Fruit fly (Drosophila melanogaster) whole organism, embryonic: ENCODE measurements around the gene CG5861.

Experiments
- Abd-B ChIP-seq: fragments of 200-800 bp; sonication (Bioruptor generic); optimal IDR thresholded peaks from 2 replicates; lab custom pipeline; 2018; ENCODE audit warnings: missing biosample characterization, mild to moderate bottlenecking, missing genetic modification characterization, moderate library complexity
- Awh ChIP-seq: fragments of 200-800 bp; sonication (Bioruptor generic); IDR thresholded peaks from 2 replicates; pipeline ENCODE4, ENCODE4 v1.3.6; 2022; ENCODE audit warnings: missing biosample characterization, missing genetic modification characterization
- BtbVII ChIP-seq: fragments of 200-800 bp; sonication (Bioruptor generic); optimal IDR thresholded peaks from 3 replicates; lab custom pipeline; 2017; ENCODE audit warnings: missing biosample characterization, mild to moderate bottlenecking, missing genetic modification characterization
- CG1024 ChIP-seq: fragments of 200-800 bp; sonication (Bioruptor generic); IDR thresholded peaks from 2 replicates; pipeline ENCODE4 v1.3.6; 2022; ENCODE audit warnings: missing biosample characterization, missing genetic modification characterization
- CG11398 ChIP-seq: fragments of 200-800 bp; sonication (Bioruptor generic); optimal IDR thresholded peaks from 2 replicates; lab custom pipeline; 2016; ENCODE audit warnings: missing biosample characterization, missing genetic modification characterization
- CG12942 ChIP-seq: fragments of 200-800 bp; sonication (Bioruptor generic); optimal IDR thresholded peaks from 3 replicates; lab custom pipeline; 2016; ENCODE audit warnings: missing biosample characterization, missing genetic modification characterization
- CG13894 ChIP-seq: fragments of 200-800 bp; sonication (Bioruptor generic); optimal IDR thresholded peaks from 3 replicates; lab custom pipeline; 2018; ENCODE audit warnings: missing biosample characterization, mild to moderate bottlenecking, missing genetic modification characterization, moderate library complexity
- CG14050 ChIP-seq: fragments of 200-800 bp; sonication (Bioruptor generic); IDR thresholded peaks from 3 replicates; pipeline ENCODE4 v1.3.6; 2022; ENCODE audit warnings: missing biosample characterization, missing genetic modification characterization
- CG15073 ChIP-seq: fragments of 200-800 bp; sonication (Bioruptor generic); optimal IDR thresholded peaks from 2 replicates; lab custom pipeline; 2016; ENCODE audit warnings: missing biosample characterization, missing genetic modification characterization
- CG15696 ChIP-seq: fragments of 200-800 bp; sonication (Bioruptor generic); optimal IDR thresholded peaks from 2 replicates; lab custom pipeline; 2019; ENCODE audit warnings: missing biosample characterization, mild to moderate bottlenecking, missing genetic modification characterization, moderate library complexity
- CG17361 ChIP-seq: fragments of 200-800 bp; sonication (Bioruptor generic); IDR thresholded peaks from 3 replicates; pipeline ENCODE4 v1.3.6; 2022; ENCODE audit warnings: missing biosample characterization, missing genetic modification characterization
- CG1832 ChIP-seq: fragments of 200-800 bp; sonication (Bioruptor generic); optimal IDR thresholded peaks from 2 replicates; lab custom pipeline; 2017; ENCODE audit warnings: missing biosample characterization, mild to moderate bottlenecking, missing genetic modification characterization, inconsistent platforms
- CG18599 ChIP-seq: fragments of 200-800 bp; sonication (Bioruptor generic); optimal IDR thresholded peaks from 3 replicates; lab custom pipeline; 2017; ENCODE audit warnings: missing biosample characterization, missing genetic modification characterization, mild to moderate bottlenecking, moderate library complexity, missing genetic modification reagents
- CG2199 ChIP-seq: fragments of 200-800 bp; sonication (Bioruptor generic); IDR thresholded peaks from 3 replicates; pipeline ENCODE4 v1.3.6; 2022; ENCODE audit warnings: missing biosample characterization, missing genetic modification characterization
- CG3065 ChIP-seq: fragments of 200-800 bp; sonication (Bioruptor generic); optimal IDR thresholded peaks from 2 replicates; lab custom pipeline; 2016; ENCODE audit warnings: missing biosample characterization, missing genetic modification characterization
- CG31224 ChIP-seq: fragments of 200-800 bp; sonication (Bioruptor generic); IDR thresholded peaks from 2 replicates; pipeline ENCODE4 v1.3.6; 2022; ENCODE audit warnings: missing biosample characterization, missing genetic modification characterization
- CG6813 ChIP-seq: fragments of 200-800 bp; sonication (Bioruptor generic); optimal IDR thresholded peaks from 2 replicates; lab custom pipeline; 2017; ENCODE audit warnings: missing biosample characterization, missing genetic modification characterization, mild to moderate bottlenecking, moderate library complexity, missing genetic modification reagents
- CG7372 ChIP-seq: fragments of 200-800 bp; sonication (Bioruptor generic); IDR thresholded peaks from 2 replicates; pipeline ENCODE4 v1.3.6; 2022; ENCODE audit warnings: missing biosample characterization, missing genetic modification characterization
- CG9797 ChIP-seq: fragments of 200-800 bp; sonication (Bioruptor generic); optimal IDR thresholded peaks from 3 replicates; lab custom pipeline; 2018; ENCODE audit warnings: missing biosample characterization, mild to moderate bottlenecking, missing genetic modification characterization
- CHES-1-like ChIP-seq: fragments of 200-800 bp; sonication (Bioruptor generic); optimal IDR thresholded peaks from 2 replicates; lab custom pipeline; 2016; ENCODE audit warnings: missing biosample characterization, missing genetic modification characterization
- D19A ChIP-seq: fragments of 200-800 bp; optimal IDR thresholded peaks from 3 replicates; lab custom pipeline; 2019; ENCODE audit warnings: missing biosample characterization, mild to moderate bottlenecking, missing genetic modification characterization, moderate library complexity
- Dad ChIP-seq: fragments of 200-800 bp; sonication (Bioruptor generic); optimal IDR thresholded peaks from 3 replicates; lab custom pipeline; 2016; ENCODE audit warnings: missing biosample characterization, missing genetic modification characterization
- Fer2 ChIP-seq: fragments of 200-800 bp; sonication (Bioruptor generic); optimal IDR thresholded peaks from 2 replicates; lab custom pipeline; 2018; ENCODE audit warnings: missing biosample characterization, mild to moderate bottlenecking, missing genetic modification characterization, moderate library complexity
- GATAe ChIP-seq: fragments of 200-800 bp; sonication (Bioruptor generic); conservative IDR thresholded peaks from 2 replicates; pipeline ENCODE4 v1.3.6; 2022; ENCODE audit warnings: missing biosample characterization, missing genetic modification characterization
- Hr39 ChIP-seq: fragments of >200 bp; optimal IDR thresholded peaks from 2 replicates; lab custom pipeline; 2017
- Jarid2 ChIP-seq: fragments of 200-800 bp; sonication (Bioruptor generic); optimal IDR thresholded peaks from 3 replicates; lab custom pipeline; 2017; ENCODE audit warnings: mild to moderate bottlenecking, missing biosample characterization, missing genetic modification reagents, missing genetic modification characterization
- MESR4 ChIP-seq: fragments of 200-800 bp; sonication (Bioruptor generic); optimal IDR thresholded peaks from 2 replicates; lab custom pipeline; 2018; ENCODE audit warnings: missing biosample characterization, mild to moderate bottlenecking, missing genetic modification characterization, moderate library complexity
- NFAT ChIP-seq: fragments of 200-800 bp; sonication (Bioruptor generic); IDR thresholded peaks from 2 replicates; pipeline ENCODE4 v1.3.6; 2022; ENCODE audit warnings: missing biosample characterization, missing genetic modification characterization
- NfI ChIP-seq: fragments of 200-800 bp; sonication (Bioruptor generic); optimal IDR thresholded peaks from 3 replicates; lab custom pipeline; 2018; ENCODE audit warnings: missing biosample characterization, mild to moderate bottlenecking, missing genetic modification characterization, moderate library complexity
- Oli ChIP-seq: fragments of 200-800 bp; sonication (Bioruptor generic); optimal IDR thresholded peaks from 2 replicates; lab custom pipeline; 2018; ENCODE audit warnings: missing biosample characterization, mild to moderate bottlenecking, missing genetic modification characterization, moderate library complexity
- Rfx ChIP-seq: fragments of 200-800 bp; sonication (Bioruptor generic); IDR thresholded peaks from 2 replicates; pipeline ENCODE4 v1.3.6; 2022; ENCODE audit warnings: missing biosample characterization, missing genetic modification characterization
- Sin3A ChIP-seq: fragments of >200 bp; optimal IDR thresholded peaks from 2 replicates; lab custom pipeline; 2018
- TFAM ChIP-seq: fragments of 200-800 bp; sonication (Bioruptor generic); optimal IDR thresholded peaks from 2 replicates; lab custom pipeline; 2017; ENCODE audit warnings: missing biosample characterization, missing genetic modification characterization, inconsistent platforms
- ap ChIP-seq: fragments of 200-800 bp; sonication (Bioruptor generic); IDR thresholded peaks from 2 replicates; pipeline ENCODE4 v1.3.6; 2022; ENCODE audit warnings: missing biosample characterization, missing genetic modification characterization
- bbx ChIP-seq: fragments of 200-800 bp; sonication (Bioruptor generic); IDR thresholded peaks from 2 replicates; pipeline ENCODE4 v1.3.6; 2022; ENCODE audit warnings: missing biosample characterization, missing genetic modification characterization; ENCODE audit not compliant: partially characterized antibody
- chif ChIP-seq, 2 experiments: fragments of 200-800 bp; sonication (Bioruptor generic); optimal IDR thresholded peaks; 3 replicates each; lab custom pipeline; 2016; ENCODE audit warnings: missing biosample characterization in 2 of 2, missing genetic modification characterization in 2 of 2
- ci ChIP-seq: fragments of 200-800 bp; sonication (Bioruptor generic); IDR thresholded peaks from 3 replicates; pipeline ENCODE4 v1.3.6; 2022; ENCODE audit warnings: missing biosample characterization, missing genetic modification characterization
- cwo ChIP-seq: fragments of 200-800 bp; sonication (Bioruptor generic); optimal IDR thresholded peaks from 3 replicates; lab custom pipeline; 2017; ENCODE audit warnings: missing biosample characterization, missing genetic modification characterization, mild to moderate bottlenecking, moderate library complexity, missing genetic modification reagents
- gcm ChIP-seq: fragments of 200-800 bp; sonication (Bioruptor generic); optimal IDR thresholded peaks from 2 replicates; lab custom pipeline; 2019; ENCODE audit warnings: missing biosample characterization, mild to moderate bottlenecking, missing genetic modification characterization, moderate library complexity
- gt ChIP-seq: fragments of 200-800 bp; sonication (Bioruptor generic); IDR thresholded peaks from 2 replicates; pipeline ENCODE4 v1.3.6; 2022; ENCODE audit warnings: missing biosample characterization, missing genetic modification characterization
- hb ChIP-seq: fragments of 200-800 bp; sonication (Bioruptor generic); IDR thresholded peaks from 3 replicates; pipeline ENCODE4 v1.3.6; 2022; ENCODE audit warnings: missing biosample characterization, missing genetic modification characterization; ENCODE audit not compliant: partially characterized antibody
- her ChIP-seq: fragments of 200-800 bp; sonication (Bioruptor generic); optimal IDR thresholded peaks from 2 replicates; lab custom pipeline; 2016; ENCODE audit warnings: missing biosample characterization, missing genetic modification characterization
- hth ChIP-seq: fragments of >200 bp; optimal IDR thresholded peaks from 2 replicates; lab custom pipeline; 2017; ENCODE audit warnings: inconsistent platforms
- kni ChIP-seq: fragments of 200-800 bp; sonication (Bioruptor generic); optimal IDR thresholded peaks from 3 replicates; lab custom pipeline; 2017; ENCODE audit warnings: mild to moderate bottlenecking, missing biosample characterization, missing genetic modification reagents, missing genetic modification characterization
- lov ChIP-seq, 2 experiments: fragments of 200-800 bp in 1 of 2; fragments of >200 bp in 1 of 2; sonication (Bioruptor generic) in 1 of 2; IDR thresholded peaks in 1 of 2; optimal IDR thresholded peaks in 1 of 2; 2 replicates in 1 of 2; 3 replicates in 1 of 2; pipeline versions ENCODE4 v1.3.6 to Lab custom; 2017 to 2022; ENCODE audit warnings: missing biosample characterization in 1 of 2, missing genetic modification characterization in 1 of 2
- mld ChIP-seq: fragments of 200-800 bp; sonication (Bioruptor generic); IDR thresholded peaks from 3 replicates; pipeline ENCODE4 v1.3.6; 2022; ENCODE audit warnings: missing biosample characterization, missing genetic modification characterization; ENCODE audit not compliant: partially characterized antibody
- row ChIP-seq: fragments of 200-800 bp; sonication (Bioruptor generic); IDR thresholded peaks from 3 replicates; pipeline ENCODE4 v1.3.6; 2022; ENCODE audit warnings: missing biosample characterization, missing genetic modification characterization
- salm ChIP-seq: fragments of 200-800 bp; sonication (Bioruptor generic); optimal IDR thresholded peaks from 2 replicates; lab custom pipeline; 2018; ENCODE audit warnings: missing biosample characterization, mild to moderate bottlenecking, missing genetic modification characterization
- slp2 ChIP-seq: fragments of 200-800 bp; sonication (Bioruptor generic); optimal IDR thresholded peaks from 2 replicates; lab custom pipeline; 2016; ENCODE audit warnings: missing biosample characterization, missing genetic modification characterization

Gene CG5861

dm6 chr2L:16325515-16326257, 18.6 kb upstream of the CG5861 start, which contains the start of gene cact (continued):
- TF ChIP-seq salm (peak; percentile 86), Awh (GFP tag; lab: Robert Waterston, UW) (peak; percentile 69), CG15073 (GFP tag; lab: Kevin White, UChicago) (peak; percentile 63), MESR4 (GFP tag; lab: Kevin White, UChicago) (peak; percentile 29), hb (no peak), Dad (peak; percentile 91), chif (GFP tag; optimal IDR thresholded peaks at IDR 0.05; lab: Kevin White, UChicago) (peak; percentile 86 to 95), Rfx (GFP tag; lab: Robert Waterston, UW) (peak; percentile 93), CG14050 (GFP tag; lab: Robert Waterston, UW) (peak; percentile 86), CG15696 (peak; percentile 88), CG7372 (GFP tag; lab: Robert Waterston, UW) (peak; percentile 84), D19A (tag; lab: Kevin White, UChicago) (peak; percentile 88), kni (GFP tag; lab: Kevin White, UChicago) (peak; percentile 45), ap (GFP tag; lab: Robert Waterston, UW) (peak; percentile 90), CG17361 (GFP tag; lab: Robert Waterston, UW) (peak; percentile 93), NFAT (GFP tag; lab: Robert Waterston, UW) (peak; percentile 87), Sin3A (peak; percentile 45), hth (lab: Kevin White, UChicago) (no peak), TFAM (GFP tag; lab: Kevin White, UChicago) (peak; percentile 53), CG1832 (GFP tag; lab: Kevin White, UChicago) (no peak), NfI (GFP tag; lab: Kevin White, UChicago) (peak; percentile 92), GATAe (GFP tag; lab: Robert Waterston, UW) (peak; percentile 59; the same call in 1 of the 2 replicates), gt (GFP tag; lab: Robert Waterston, UW) (peak; percentile 71; the same call in 1 of the 2 replicates), CG11398 (GFP tag; lab: Kevin White, UChicago) (peak; percentile 91), CG12942 (peak; percentile 90), Fer2 (tag; lab: Kevin White, UChicago) (peak; percentile 76), slp2 (GFP tag; lab: Kevin White, UChicago) (peak; percentile 93), CG6813 (peak; percentile 85), bbx (GFP tag; lab: Robert Waterston, UW) (no peak), CG1024 (GFP tag; lab: Robert Waterston, UW) (peak; percentile 85), her (GFP tag; lab: Kevin White, UChicago) (peak; percentile 90), gcm (GFP tag; lab: Kevin White, UChicago) (peak; percentile 89), CG13894 (tag; lab: Kevin White, UChicago) (peak; percentile 95), Oli (peak; percentile 92), Jarid2 (peak; percentile 82), mld (no peak), cwo (GFP tag; lab: Kevin White, UChicago) (peak; percentile 89), CG18599 (GFP tag; lab: Kevin White, UChicago) (peak; percentile 94), CG3065 (GFP tag; lab: Kevin White, UChicago) (peak; percentile 83), CG9797 (GFP tag; lab: Kevin White, UChicago) (peak; percentile 67), Abd-B (peak; percentile 91), row (GFP tag; lab: Robert Waterston, UW) (peak; percentile 98), lov (optimal IDR thresholded peaks at IDR 0.05; lab: Kevin White, UChicago) (no peak), lov (GFP tag; IDR thresholded peaks at IDR 0.05; lab: Robert Waterston, UW) (peak; percentile 66; the same call in 2 of the 3 replicates), BtbVII (GFP tag; lab: Kevin White, UChicago) (peak; percentile 88), Hr39 (lab: Kevin White, UChicago) (no peak), CG2199 (GFP tag; lab: Robert Waterston, UW) (peak; percentile 87), CG31224 (GFP tag; lab: Robert Waterston, UW) (peak; percentile 82), ci (GFP tag; lab: Robert Waterston, UW) (peak; percentile 89), CHES-1-like (peak; percentile 96)
